Worm (Caenorhabditis elegans): ENCODE data around the gene metl-9.

DNA sequence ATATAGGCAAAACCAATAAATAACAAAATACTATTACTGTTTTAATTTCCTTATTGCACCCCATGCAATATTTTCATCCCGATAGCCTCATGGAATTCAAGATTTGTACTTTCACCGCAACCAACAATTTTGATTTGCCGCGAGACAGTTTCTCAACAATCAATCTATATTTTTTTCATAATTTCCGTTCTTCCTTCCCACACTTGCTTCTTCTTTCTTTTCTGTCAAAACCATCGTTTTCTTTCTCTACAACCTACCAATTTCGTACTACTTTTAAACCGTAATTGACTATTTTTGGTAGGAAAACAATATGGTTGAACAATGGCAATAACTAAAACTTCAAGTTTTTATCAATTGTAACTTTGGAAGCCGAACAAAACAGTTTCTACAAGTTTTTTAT is 31.0 kb downstream of the metl-9 start, which contains the start of gene C31H2.14:
- TF ChIP-seq ama-1 (optimal IDR thresholded peaks at IDR 0.05) (no peak), tra-4 (tag; optimal IDR thresholded peaks at IDR 0.05) (no peak), flt-1 (GFP tag; IDR thresholded peaks at IDR 0.05) (no peak), scrt-1 (GFP tag; IDR thresholded peaks at IDR 0.05) (no peak), sea-1 (GFP tag; conservative IDR thresholded peaks at IDR 0.05) (no peak), ets-7 (tag; optimal IDR thresholded peaks at IDR 0.05) (no peak), B0310.2 (tag; optimal IDR thresholded peaks at IDR 0.05) (no peak), F13C5.2 (tag; optimal IDR thresholded peaks at IDR 0.05) (no peak), hmbx-1 (tag; optimal IDR thresholded peaks at IDR 0.05) (no peak), hmg-4 (GFP tag; optimal IDR thresholded peaks at IDR 0.05) (no peak)
